Fruit fly (Drosophila melanogaster) whole organism, embryonic: ENCODE measurements around the gene Ythdc1.

Experiments
- Atf-2 ChIP-seq: fragments of 200-800 bp; sonication (Bioruptor generic); optimal IDR thresholded peaks from 2 replicates; lab custom pipeline; 2016; ENCODE audit warnings: missing biosample characterization, missing genetic modification characterization
- C15 ChIP-seq: fragments of 200-800 bp; sonication (Bioruptor generic); IDR thresholded peaks from 3 replicates; pipeline ENCODE4 v1.3.6; 2022; ENCODE audit warnings: missing biosample characterization, missing genetic modification characterization
- CG10267 ChIP-seq: fragments of 200-800 bp; sonication (Bioruptor generic); optimal IDR thresholded peaks from 2 replicates; lab custom pipeline; 2018; ENCODE audit warnings: missing biosample characterization, mild to moderate bottlenecking, missing genetic modification characterization, moderate library complexity
- CG10274 ChIP-seq: fragments of 200-800 bp; sonication (Bioruptor generic); optimal IDR thresholded peaks from 3 replicates; lab custom pipeline; 2017; ENCODE audit warnings: missing biosample characterization, mild to moderate bottlenecking, missing genetic modification characterization
- CG10979 ChIP-seq: fragments of 200-800 bp; sonication (Bioruptor generic); optimal IDR thresholded peaks from 2 replicates; lab custom pipeline; 2018; ENCODE audit warnings: missing biosample characterization, mild to moderate bottlenecking, missing genetic modification characterization, moderate library complexity
- CG11085 ChIP-seq: fragments of 200-800 bp; sonication (Bioruptor generic); IDR thresholded peaks from 2 replicates; pipeline ENCODE4 v1.3.6; 2022; ENCODE audit warnings: missing biosample characterization, missing genetic modification characterization
- CG11504 ChIP-seq: fragments of 200-800 bp; sonication (Bioruptor generic); optimal IDR thresholded peaks from 3 replicates; lab custom pipeline; 2019; ENCODE audit warnings: missing biosample characterization, mild to moderate bottlenecking, missing genetic modification characterization, moderate library complexity
- CG11723 ChIP-seq: fragments of 200-800 bp; sonication (Bioruptor generic); optimal IDR thresholded peaks from 2 replicates; lab custom pipeline; 2017; ENCODE audit warnings: missing biosample characterization, mild to moderate bottlenecking, missing genetic modification characterization
- CG13775 ChIP-seq: fragments of 200-800 bp; sonication (Bioruptor generic); optimal IDR thresholded peaks from 3 replicates; lab custom pipeline; 2017; ENCODE audit warnings: missing biosample characterization, mild to moderate bottlenecking, missing genetic modification characterization
- CG15073 ChIP-seq: fragments of 200-800 bp; sonication (Bioruptor generic); optimal IDR thresholded peaks from 2 replicates; lab custom pipeline; 2016; ENCODE audit warnings: missing biosample characterization, missing genetic modification characterization
- CG18011 ChIP-seq: fragments of 200-800 bp; sonication (Bioruptor generic); optimal IDR thresholded peaks from 2 replicates; lab custom pipeline; 2017; ENCODE audit warnings: missing biosample characterization, missing genetic modification characterization, mild to moderate bottlenecking, moderate library complexity, missing genotype
- CG30020 ChIP-seq: fragments of 200-800 bp; optimal IDR thresholded peaks from 2 replicates; lab custom pipeline; 2019; ENCODE audit warnings: missing biosample characterization, mild to moderate bottlenecking, missing genetic modification characterization, moderate library complexity
- CG34376 ChIP-seq: fragments of 200-800 bp; sonication (Bioruptor generic); optimal IDR thresholded peaks from 2 replicates; lab custom pipeline; 2018; ENCODE audit warnings: missing biosample characterization, mild to moderate bottlenecking, missing genetic modification characterization
- CG4424 ChIP-seq: fragments of 200-800 bp; sonication (Bioruptor generic); optimal IDR thresholded peaks from 3 replicates; lab custom pipeline; 2016; ENCODE audit warnings: missing biosample characterization, missing genetic modification characterization
- CG6175 ChIP-seq: fragments of 200-800 bp; sonication (Bioruptor generic); IDR thresholded peaks from 3 replicates; pipeline ENCODE4 v1.3.6; 2022; ENCODE audit warnings: missing biosample characterization, missing genetic modification characterization
- CG8290 ChIP-seq, 3 experiments: fragments of 200-800 bp; sonication (Bioruptor generic); optimal IDR thresholded peaks; 2 replicates each; lab custom pipeline; 2016 to 2019; ENCODE audit warnings: missing biosample characterization in 3 of 3, missing genetic modification characterization in 3 of 3, mild to moderate bottlenecking in 2 of 3, moderate library complexity in 1 of 3
- CG9797 ChIP-seq: fragments of 200-800 bp; sonication (Bioruptor generic); optimal IDR thresholded peaks from 3 replicates; lab custom pipeline; 2018; ENCODE audit warnings: missing biosample characterization, mild to moderate bottlenecking, missing genetic modification characterization
- D19A ChIP-seq: fragments of 200-800 bp; optimal IDR thresholded peaks from 3 replicates; lab custom pipeline; 2019; ENCODE audit warnings: missing biosample characterization, mild to moderate bottlenecking, missing genetic modification characterization, moderate library complexity
- Dip3 ChIP-seq: fragments of 200-800 bp; sonication (Bioruptor generic); optimal IDR thresholded peaks from 3 replicates; lab custom pipeline; 2016; ENCODE audit warnings: missing biosample characterization, missing genetic modification characterization
- Doc3 ChIP-seq: fragments of 200-800 bp; sonication (Bioruptor generic); IDR thresholded peaks from 3 replicates; pipeline ENCODE4 v1.3.6; 2022; ENCODE audit warnings: missing biosample characterization, missing genetic modification characterization; ENCODE audit not compliant: partially characterized antibody
- E2f1 ChIP-seq: fragments of 200-800 bp; sonication (Bioruptor generic); IDR thresholded peaks from 2 replicates; pipeline ENCODE4 v1.3.6; 2022; ENCODE audit warnings: missing biosample characterization, missing genetic modification characterization
- HLH4C ChIP-seq: fragments of 200-800 bp; sonication (Bioruptor generic); IDR thresholded peaks from 3 replicates; pipeline ENCODE4 v1.3.6; 2022; ENCODE audit warnings: missing biosample characterization, missing genetic modification characterization; ENCODE audit not compliant: partially characterized antibody
- HmgD ChIP-seq: fragments of 200-800 bp; sonication (Bioruptor generic); optimal IDR thresholded peaks from 3 replicates; lab custom pipeline; 2016; ENCODE audit warnings: missing biosample characterization, missing genetic modification characterization
- Jarid2 ChIP-seq: fragments of 200-800 bp; sonication (Bioruptor generic); optimal IDR thresholded peaks from 3 replicates; lab custom pipeline; 2017; ENCODE audit warnings: mild to moderate bottlenecking, missing biosample characterization, missing genetic modification reagents, missing genetic modification characterization
- Lpt ChIP-seq: fragments of >200 bp; optimal IDR thresholded peaks from 2 replicates; lab custom pipeline; 2018; ENCODE audit warnings: missing biosample characterization, missing genetic modification characterization
- MTF-1 ChIP-seq: fragments of 200-800 bp; sonication (Bioruptor generic); optimal IDR thresholded peaks from 2 replicates; lab custom pipeline; 2018; ENCODE audit warnings: missing biosample characterization, mild to moderate bottlenecking, missing genetic modification characterization, borderline replicate concordance
- Mad ChIP-seq: fragments of 200-800 bp; sonication (Bioruptor generic); optimal IDR thresholded peaks from 2 replicates; lab custom pipeline; 2016; ENCODE audit warnings: missing biosample characterization, missing genetic modification characterization
- Med ChIP-seq: fragments of 200-800 bp; sonication (Bioruptor generic); peaks from one replicate; lab custom pipeline; 2016; ENCODE audit warnings: missing biosample characterization, missing genetic modification characterization, mild to moderate bottlenecking, inconsistent platforms, moderate library complexity
- NC2β ChIP-seq: fragments of 200-800 bp; sonication (Bioruptor generic); optimal IDR thresholded peaks from 2 replicates; lab custom pipeline; 2016; ENCODE audit warnings: missing biosample characterization, missing genetic modification characterization
- Neu2 ChIP-seq: fragments of 200-800 bp; sonication (Bioruptor generic); optimal IDR thresholded peaks from 3 replicates; lab custom pipeline; 2016; ENCODE audit warnings: missing biosample characterization, missing genetic modification characterization, borderline replicate concordance
- Six4 ChIP-seq: fragments of 200-800 bp; sonication (Bioruptor generic); optimal IDR thresholded peaks from 2 replicates; lab custom pipeline; 2016; ENCODE audit warnings: missing biosample characterization, missing genetic modification characterization
- Sox102F ChIP-seq: fragments of 200-800 bp; sonication (Bioruptor generic); optimal IDR thresholded peaks from 2 replicates; lab custom pipeline; 2018; ENCODE audit warnings: missing biosample characterization, mild to moderate bottlenecking, missing genetic modification characterization, moderate library complexity
- ash1 ChIP-seq: fragments of 200-800 bp; sonication (Bioruptor generic); optimal IDR thresholded peaks from 2 replicates; lab custom pipeline; 2018; ENCODE audit warnings: missing biosample characterization, mild to moderate bottlenecking, missing genetic modification characterization
- ato ChIP-seq: fragments of 200-800 bp; sonication (Bioruptor generic); IDR thresholded peaks from 2 replicates; pipeline ENCODE4 v1.3.6; 2022; ENCODE audit warnings: missing biosample characterization, missing genetic modification characterization; ENCODE audit not compliant: partially characterized antibody
- crc ChIP-seq: fragments of 200-800 bp; sonication (Bioruptor generic); optimal IDR thresholded peaks from 2 replicates; lab custom pipeline; 2016; ENCODE audit warnings: missing biosample characterization, missing genetic modification characterization
- crol ChIP-seq: fragments of 200-800 bp; sonication (Bioruptor generic); IDR thresholded peaks from 2 replicates; pipeline ENCODE4 v1.3.6; 2022; ENCODE audit warnings: missing biosample characterization, missing genetic modification characterization
- otp ChIP-seq: fragments of 200-800 bp; sonication (Bioruptor generic); IDR thresholded peaks from 3 replicates; pipeline ENCODE4, ENCODE4 v1.3.6; 2022; ENCODE audit warnings: missing biosample characterization, missing genetic modification characterization
- run ChIP-seq: fragments of 200-800 bp; sonication (Bioruptor generic); optimal IDR thresholded peaks from 3 replicates; lab custom pipeline; 2018; ENCODE audit warnings: missing biosample characterization, mild to moderate bottlenecking, missing genetic modification characterization
- salm ChIP-seq: fragments of 200-800 bp; sonication (Bioruptor generic); optimal IDR thresholded peaks from 2 replicates; lab custom pipeline; 2018; ENCODE audit warnings: missing biosample characterization, mild to moderate bottlenecking, missing genetic modification characterization
- scrt ChIP-seq: fragments of 200-800 bp; sonication (Bioruptor generic); optimal IDR thresholded peaks from 2 replicates; lab custom pipeline; 2018; ENCODE audit warnings: missing biosample characterization, mild to moderate bottlenecking, missing genetic modification characterization, moderate library complexity
- sd ChIP-seq: fragments of 200-800 bp; sonication (Bioruptor generic); optimal IDR thresholded peaks from 3 replicates; lab custom pipeline; 2018; ENCODE audit warnings: missing biosample characterization, mild to moderate bottlenecking, missing genetic modification characterization, moderate library complexity
- shn ChIP-seq: fragments of 200-800 bp; sonication (Bioruptor generic); optimal IDR thresholded peaks from 3 replicates; lab custom pipeline; 2016; ENCODE audit warnings: missing biosample characterization, missing genetic modification characterization
- slbo ChIP-seq: fragments of 200-800 bp; sonication (Bioruptor generic); IDR thresholded peaks from 2 replicates; pipeline ENCODE4 v1.3.6; 2022; ENCODE audit warnings: missing biosample characterization, missing genetic modification characterization
- sob ChIP-seq: fragments of 200-800 bp; sonication (Bioruptor generic); IDR thresholded peaks from 2 replicates; pipeline ENCODE4 v1.3.6; 2022; ENCODE audit warnings: missing biosample characterization, missing genetic modification characterization
- sqz ChIP-seq: fragments of 200-800 bp; sonication (Bioruptor generic); optimal IDR thresholded peaks from 3 replicates; lab custom pipeline; 2018; ENCODE audit warnings: missing biosample characterization, mild to moderate bottlenecking, missing genetic modification characterization
- tap ChIP-seq: fragments of 200-800 bp; optimal IDR thresholded peaks from 3 replicates; lab custom pipeline; 2019; ENCODE audit warnings: missing biosample characterization, mild to moderate bottlenecking, missing genetic modification characterization, moderate library complexity
- tgo ChIP-seq: fragments of 200-800 bp; sonication (Bioruptor generic); IDR thresholded peaks from 3 replicates; pipeline ENCODE4 v1.3.6; 2022; ENCODE audit warnings: missing biosample characterization, missing genetic modification characterization
- vfl ChIP-seq: fragments of 200-800 bp; sonication (Bioruptor generic); optimal IDR thresholded peaks from 2 replicates; lab custom pipeline; 2016; ENCODE audit warnings: missing biosample characterization, missing genetic modification characterization
- vvl ChIP-seq: fragments of 200-800 bp; sonication (Bioruptor generic); IDR thresholded peaks from 2 replicates; pipeline ENCODE4 v1.3.6; 2022; ENCODE audit warnings: missing biosample characterization, missing genetic modification characterization
- zen ChIP-seq: fragments of 200-800 bp; sonication (Bioruptor generic); optimal IDR thresholded peaks from 3 replicates; lab custom pipeline; 2018; ENCODE audit warnings: missing biosample characterization, mild to moderate bottlenecking, missing genetic modification characterization, moderate library complexity
- zf30C ChIP-seq: fragments of 200-800 bp; sonication (Bioruptor generic); optimal IDR thresholded peaks from 3 replicates; lab custom pipeline; 2018; ENCODE audit warnings: missing biosample characterization, mild to moderate bottlenecking, missing genetic modification characterization

Ythdc1 gene

dm6 chr3L:3417759-3418158, 43.8 kb upstream of the Ythdc1 start (continued):
- TF ChIP-seq tgo (GFP tag; lab: Robert Waterston, UW) (no peak), Neu2 (GFP tag; lab: Kevin White, UChicago) (no peak), E2f1 (GFP tag; lab: Robert Waterston, UW) (no peak), CG30020 (tag; lab: Kevin White, UChicago) (no peak), Dip3 (GFP tag; lab: Kevin White, UChicago) (no peak), Sox102F (no peak), Jarid2 (GFP tag; lab: Kevin White, UChicago) (peak; percentile 97), CG6175 (GFP tag; lab: Robert Waterston, UW) (no peak), shn (GFP tag; lab: Kevin White, UChicago) (no peak), scrt (peak; percentile 26), zf30C (peak; percentile 22), vvl (GFP tag; lab: Robert Waterston, UW) (peak; percentile 39; the same call in 1 of the 2 replicates), sqz (GFP tag; lab: Kevin White, UChicago) (peak; percentile 15), Atf-2 (GFP tag; lab: Kevin White, UChicago) (no peak), Six4 (GFP tag; lab: Kevin White, UChicago) (no peak), run (tag; lab: Kevin White, UChicago) (no peak), CG11723 (no peak), CG15073 (GFP tag; lab: Kevin White, UChicago) (no peak), CG9797 (GFP tag; lab: Kevin White, UChicago) (no peak), D19A (peak; percentile 19), C15 (GFP tag; lab: Robert Waterston, UW) (no peak), CG8290 (GFP tag; optimal IDR thresholded peaks at IDR 0.05; lab: Kevin White, UChicago) (no peak), CG8290 (tag; optimal IDR thresholded peaks at IDR 0.05; lab: Kevin White, UChicago) (peak in 1 of 2 experiments; percentile 61), CG10274 (GFP tag; lab: Kevin White, UChicago) (no peak), CG34376 (GFP tag; lab: Kevin White, UChicago) (no peak), CG11504 (no peak), Doc3 (GFP tag; lab: Robert Waterston, UW) (no peak), tap (no peak), zen (tag; lab: Kevin White, UChicago) (no peak), HmgD (no peak), crc (GFP tag; lab: Kevin White, UChicago) (no peak), slbo (GFP tag; lab: Robert Waterston, UW) (peak; percentile 22; the same call in 1 of the 2 replicates), HLH4C (peak; percentile 31; the same call in 1 of the 3 replicates), otp (GFP tag; lab: Robert Waterston, UW) (0 out of 3 replicates have a peak, but pooled peaks have one; percentile 9), vfl (GFP tag; lab: Kevin White, UChicago) (no peak), CG18011 (GFP tag; lab: Kevin White, UChicago) (no peak), Lpt (GFP tag; lab: Kevin White, UChicago) (no peak), ato (0 out of 2 replicates have a peak, but pooled peaks have one; percentile 8), sob (GFP tag; lab: Robert Waterston, UW) (0 out of 2 replicates have a peak, but pooled peaks have one; percentile 50), Mad (GFP tag; lab: Kevin White, UChicago) (no peak), MTF-1 (GFP tag; lab: Kevin White, UChicago) (peak; percentile 57), Med (peak; percentile 87), CG10979 (tag; lab: Kevin White, UChicago) (no peak), ash1 (GFP tag; lab: Kevin White, UChicago) (no peak), CG11085 (GFP tag; lab: Robert Waterston, UW) (no peak), CG4424 (GFP tag; lab: Kevin White, UChicago) (no peak), CG10267 (tag; lab: Kevin White, UChicago) (no peak), sd (no peak), NC2β (GFP tag; lab: Kevin White, UChicago) (no peak), CG13775 (GFP tag; lab: Kevin White, UChicago) (no peak), crol (no peak), salm (tag; lab: Kevin White, UChicago) (no peak)
